Worm (Caenorhabditis elegans) whole organism, young adult: ENCODE results near the gene hlh-25.

Source experiments
- C06A6.2 ChIP-seq: fragments of 200-800 bp; sonication (Bioruptor generic); conservative IDR thresholded peaks from 2 replicates; pipeline ENCODE4 v1.3.6; 2022; ENCODE audit warnings: missing genetic modification characterization, missing compliant biosample characterization
- D2030.7 ChIP-seq: fragments of 200-800 bp; sonication (Bioruptor generic); IDR thresholded peaks from 2 replicates; pipeline ENCODE4 v1.3.6; 2022; ENCODE audit warnings: missing genetic modification reagents, missing genetic modification characterization, missing compliant biosample characterization
- F23B12.7 ChIP-seq: sonication (generic microtip); optimal IDR thresholded peaks from 2 replicates; lab custom pipeline; 2017; ENCODE audit warnings: missing genetic modification characterization, mild to moderate bottlenecking, missing compliant biosample characterization, antibody characterized with exemption, moderate library complexity; ENCODE audit not compliant: insufficient read depth
- F57A8.1 ChIP-seq: fragments of 200-800 bp; sonication (Bioruptor generic); optimal IDR thresholded peaks from 2 replicates; lab custom pipeline; 2018; ENCODE audit warnings: mild to moderate bottlenecking, missing genetic modification characterization, moderate library complexity, missing compliant biosample characterization
- Y53G8AR.9 ChIP-seq: fragments of 200-800 bp; sonication (Bioruptor generic); conservative IDR thresholded peaks from 2 replicates; pipeline ENCODE4 v1.3.6; 2022; ENCODE audit warnings: missing genetic modification reagents, missing genetic modification characterization, missing compliant biosample characterization
- Y67H2A.10 ChIP-seq: fragments of 200-800 bp; sonication (Bioruptor generic); conservative IDR thresholded peaks from 2 replicates; pipeline ENCODE4 v1.3.6; 2022; ENCODE audit warnings: missing genetic modification reagents, missing genetic modification characterization, missing compliant biosample characterization
- Y79H2A.3 ChIP-seq: fragments of 200-800 bp; sonication (Bioruptor generic); conservative IDR thresholded peaks from 2 replicates; pipeline ENCODE4 v1.3.6; 2022; ENCODE audit warnings: missing genetic modification reagents, missing genetic modification characterization, missing compliant biosample characterization
- Y95B8A.8 ChIP-seq: fragments of 200-800 bp; sonication (Bioruptor generic); IDR thresholded peaks from 2 replicates; pipeline ENCODE4 v1.3.6; 2022; ENCODE audit warnings: missing genetic modification reagents, missing genetic modification characterization, missing compliant biosample characterization
- aptf-2 ChIP-seq: fragments of 200-800 bp; sonication (Bioruptor generic); conservative IDR thresholded peaks from 2 replicates; pipeline ENCODE4 v1.3.6; 2022; ENCODE audit warnings: missing genetic modification reagents, missing genetic modification characterization, missing compliant biosample characterization
- aptf-3 ChIP-seq: fragments of 200-800 bp; sonication (Bioruptor generic); IDR thresholded peaks from 2 replicates; pipeline ENCODE4 v1.3.6; 2022; ENCODE audit warnings: missing genetic modification characterization, missing compliant biosample characterization
- attf-3 ChIP-seq: fragments of 200-800 bp; sonication (Bioruptor generic); conservative IDR thresholded peaks from 2 replicates; pipeline ENCODE4 v1.3.6; 2022; ENCODE audit warnings: missing genetic modification reagents, missing genetic modification characterization, missing compliant biosample characterization
- bed-1 ChIP-seq: fragments of 200-800 bp; sonication (Bioruptor generic); IDR thresholded peaks from 2 replicates; pipeline ENCODE4 v1.3.6; 2022; ENCODE audit warnings: missing genetic modification reagents, missing genetic modification characterization, missing compliant biosample characterization
- ccch-3 ChIP-seq: fragments of 200-800 bp; sonication (Bioruptor generic); optimal IDR thresholded peaks from 2 replicates; lab custom pipeline; 2018; ENCODE audit warnings: mild to moderate bottlenecking, missing genetic modification characterization, missing compliant biosample characterization
- ceh-58 ChIP-seq: fragments of 200-800 bp; sonication (Bioruptor generic); IDR thresholded peaks from 2 replicates; pipeline ENCODE4 v1.3.6; 2022; ENCODE audit warnings: missing genetic modification characterization, missing compliant biosample characterization
- ceh-91 ChIP-seq: fragments of 200-800 bp; sonication (Bioruptor generic); IDR thresholded peaks from 2 replicates; pipeline ENCODE4 v1.3.6; 2022; ENCODE audit warnings: missing genetic modification reagents, missing genetic modification characterization, missing compliant biosample characterization
- dox-1 ChIP-seq: fragments of 200-800 bp; sonication (Bioruptor generic); IDR thresholded peaks from 2 replicates; pipeline ENCODE4 v1.3.6; 2022; ENCODE audit warnings: missing genetic modification reagents, missing genetic modification characterization, missing compliant biosample characterization
- egl-18 ChIP-seq: fragments of 200-800 bp; sonication (Bioruptor generic); IDR thresholded peaks from 2 replicates; pipeline ENCODE4 v1.3.6; 2022; ENCODE audit warnings: missing genetic modification reagents, missing genetic modification characterization, missing compliant biosample characterization
- egrh-3 ChIP-seq: fragments of 200-800 bp; sonication (Bioruptor generic); IDR thresholded peaks from 2 replicates; pipeline ENCODE4 v1.3.6; 2022; ENCODE audit warnings: missing genetic modification reagents, missing genetic modification characterization, missing compliant biosample characterization
- ekl-4 ChIP-seq: fragments of 200-800 bp; sonication (Bioruptor generic); IDR thresholded peaks from 2 replicates; pipeline ENCODE4 v1.3.6; 2022; ENCODE audit warnings: missing genetic modification reagents, missing genetic modification characterization, missing compliant biosample characterization
- gei-17 ChIP-seq: fragments of 200-800 bp; sonication (Bioruptor generic); optimal IDR thresholded peaks from 2 replicates; lab custom pipeline; 2018; ENCODE audit warnings: mild to moderate bottlenecking, missing genetic modification characterization, missing compliant biosample characterization
- hlh-26 ChIP-seq: fragments of 200-800 bp; sonication (Bioruptor generic); conservative IDR thresholded peaks from 2 replicates; pipeline ENCODE4 v1.3.6; 2022; ENCODE audit warnings: missing genetic modification reagents, missing genetic modification characterization, missing compliant biosample characterization
- lin-35 ChIP-seq, 3 experiments: fragments of 150-350 bp in 2 of 3; sonication (generic microtip) in 1 of 3; optimal IDR thresholded peaks; 2 replicates each; lab custom pipeline; 2014 to 2018; ENCODE audit warnings: missing biosample characterization in 3 of 3, missing genetic modification characterization in 3 of 3, missing genetic modification reagents in 3 of 3
- lin-54 ChIP-seq: fragments of 200-800 bp; sonication (Bioruptor generic); optimal IDR thresholded peaks from 2 replicates; lab custom pipeline; 2018; ENCODE audit warnings: mild to moderate bottlenecking, missing genetic modification characterization, missing compliant biosample characterization
- lsl-1 ChIP-seq: fragments of 200-800 bp; sonication (Bioruptor generic); optimal IDR thresholded peaks from 2 replicates; lab custom pipeline; 2018; ENCODE audit warnings: mild to moderate bottlenecking, missing genetic modification characterization, moderate library complexity, missing compliant biosample characterization
- madf-10 ChIP-seq: sonication (generic microtip); optimal IDR thresholded peaks from 2 replicates; lab custom pipeline; 2016; ENCODE audit warnings: mild to moderate bottlenecking, missing genetic modification characterization, missing compliant biosample characterization
- madf-6 ChIP-seq: fragments of 200-800 bp; sonication (Bioruptor generic); IDR thresholded peaks from 2 replicates; pipeline ENCODE4 v1.3.6; 2022; ENCODE audit warnings: missing genetic modification reagents, missing genetic modification characterization, missing compliant biosample characterization
- mcd-1 ChIP-seq: fragments of 200-800 bp; sonication (Bioruptor generic); IDR thresholded peaks from 2 replicates; pipeline ENCODE4 v1.3.6; 2022; ENCODE audit warnings: missing genetic modification reagents, missing genetic modification characterization, missing compliant biosample characterization
- mel-28 ChIP-seq: sonication (generic microtip); optimal IDR thresholded peaks from 2 replicates; lab custom pipeline; 2016; ENCODE audit warnings: borderline replicate concordance, mild to moderate bottlenecking, missing genetic modification characterization, missing compliant biosample characterization
- mxl-1 ChIP-seq: sonication (generic microtip); optimal IDR thresholded peaks from 2 replicates; lab custom pipeline; 2016; ENCODE audit warnings: missing genetic modification characterization, missing compliant biosample characterization
- nfya-1 ChIP-seq: sonication (generic microtip); optimal IDR thresholded peaks from 2 replicates; lab custom pipeline; 2017; ENCODE audit warnings: antibody characterized with exemption, missing compliant biosample characterization, missing genetic modification characterization, borderline replicate concordance; ENCODE audit not compliant: insufficient read depth
- nhr-179 ChIP-seq: sonication (generic microtip); optimal IDR thresholded peaks from 2 replicates; lab custom pipeline; 2016; ENCODE audit warnings: mild to moderate bottlenecking, missing genetic modification characterization, missing compliant biosample characterization
- nhr-27 ChIP-seq: fragments of 200-800 bp; sonication (Bioruptor generic); optimal IDR thresholded peaks from 2 replicates; lab custom pipeline; 2018; ENCODE audit warnings: mild to moderate bottlenecking, missing genetic modification characterization, moderate library complexity, missing compliant biosample characterization
- repo-1 ChIP-seq: sonication (generic microtip); optimal IDR thresholded peaks from 2 replicates; lab custom pipeline; 2017; ENCODE audit warnings: mild to moderate bottlenecking, missing genetic modification characterization, missing compliant biosample characterization
- sdz-38 ChIP-seq: sonication (generic microtip); optimal IDR thresholded peaks from 2 replicates; lab custom pipeline; 2016; ENCODE audit warnings: missing genotype, missing genetic modification characterization, missing compliant biosample characterization
- sea-2 ChIP-seq: fragments of 200-800 bp; sonication (Bioruptor generic); IDR thresholded peaks from 2 replicates; pipeline ENCODE4 v1.3.6; 2022; ENCODE audit warnings: missing genetic modification characterization, missing compliant biosample characterization
- snpc-4 ChIP-seq, 5 experiments: fragments of 150-350 bp in 1 of 5; sonication (generic microtip) in 4 of 5; optimal IDR thresholded peaks; 2 replicates each; lab custom pipeline; 2014 to 2018; ENCODE audit warnings: missing genetic modification characterization in 5 of 5, missing biosample characterization in 3 of 5, antibody characterized with exemption in 2 of 5, mild to moderate bottlenecking in 2 of 5, missing compliant biosample characterization in 2 of 5, missing genotype in 2 of 5, moderate library complexity in 2 of 5, missing genetic modification reagents in 1 of 5
- somi-1 ChIP-seq: fragments of 200-800 bp; sonication (Bioruptor generic); optimal IDR thresholded peaks from 2 replicates; lab custom pipeline; 2018; ENCODE audit warnings: mild to moderate bottlenecking, missing genetic modification characterization, missing compliant biosample characterization
- sptf-2 ChIP-seq: fragments of 200-800 bp; sonication (Bioruptor generic); optimal IDR thresholded peaks from 2 replicates; lab custom pipeline; 2018; ENCODE audit warnings: mild to moderate bottlenecking, missing genetic modification characterization, missing compliant biosample characterization
- tbp1 ChIP-seq: fragments of 200-800 bp; sonication (Bioruptor generic); optimal IDR thresholded peaks from 2 replicates; lab custom pipeline; 2018; ENCODE audit warnings: mild to moderate bottlenecking, missing genetic modification characterization, missing compliant biosample characterization
- tbx-9 ChIP-seq: sonication (generic microtip); optimal IDR thresholded peaks from 2 replicates; lab custom pipeline; 2016; ENCODE audit warnings: borderline replicate concordance, missing genetic modification characterization, inconsistent platforms, missing compliant biosample characterization
- unc-130 ChIP-seq: sonication (generic microtip); optimal IDR thresholded peaks from 2 replicates; lab custom pipeline; 2016; ENCODE audit warnings: missing genetic modification reagents, missing genetic modification characterization, missing compliant biosample characterization
- xnd-1 ChIP-seq: sonication (generic microtip); optimal IDR thresholded peaks from 2 replicates; lab custom pipeline; 2016; ENCODE audit warnings: missing genotype, missing genetic modification reagents, missing genetic modification characterization, missing compliant biosample characterization
- zim-3 ChIP-seq: sonication (generic microtip); optimal IDR thresholded peaks from 2 replicates; lab custom pipeline; 2017; ENCODE audit warnings: mild to moderate bottlenecking, missing genetic modification characterization, moderate library complexity, missing compliant biosample characterization
- ztf-3 ChIP-seq: fragments of 200-800 bp; sonication (Bioruptor generic); optimal IDR thresholded peaks from 2 replicates; lab custom pipeline; 2018; ENCODE audit warnings: mild to moderate bottlenecking, missing genetic modification characterization, missing compliant biosample characterization

The hlh-25 gene

ce11 chrII:5541685-5542084, 6.6 kb downstream of the hlh-25 start, which contains the start of gene C17C3.24:
Gene C17C3.24 (minus strand): TSS chrII:5541785.
- no peak for TF ChIP-seq xnd-1 (tag; lab: Kevin White, UChicago)
- no peak for TF ChIP-seq Y53G8AR.9 (GFP tag; lab: Robert Waterston, UW)
- no peak for TF ChIP-seq dox-1 (GFP tag; lab: Robert Waterston, UW)
- no peak for TF ChIP-seq sea-2
- TF ChIP-seq ceh-58 (GFP tag; lab: Robert Waterston, UW) = no peak
- no peak for TF ChIP-seq sptf-2 (GFP tag; lab: Kevin White, UChicago)
- TF ChIP-seq hlh-26 (GFP tag; lab: Robert Waterston, UW) = no peak
- TF ChIP-seq unc-130 (GFP tag; lab: Kevin White, UChicago) = no peak
- no peak for TF ChIP-seq Y95B8A.8
- TF ChIP-seq egl-18 = no peak
- no peak for TF ChIP-seq madf-10
- TF ChIP-seq mel-28 (tag; lab: Kevin White, UChicago) = no peak
- no peak for TF ChIP-seq tbp1
- no peak for TF ChIP-seq lin-54 (GFP tag; lab: Kevin White, UChicago)
- TF ChIP-seq F23B12.7 (tag; lab: Kevin White, UChicago) = no peak

- peak; percentile 98 for TF ChIP-seq snpc-4 (GFP tag; optimal IDR thresholded peaks at IDR 0.05; lab: Kevin White, UChicago)
- TF ChIP-seq snpc-4 (tag; optimal IDR thresholded peaks at IDR 0.05; lab: Kevin White, UChicago) = peak; percentile 99 to 100 (median 100)
- TF ChIP-seq egrh-3 (GFP tag; lab: Robert Waterston, UW) = peak; percentile 59; the same call in 1 of the 2 replicates
- peak; percentile 97 for TF ChIP-seq dox-1 (GFP tag; lab: Robert Waterston, UW)
- peak; percentile 98 for TF ChIP-seq repo-1
- TF ChIP-seq sdz-38 = peak; percentile 44
- peak; percentile 96 for TF ChIP-seq ekl-4 (GFP tag; lab: Robert Waterston, UW)
- peak; percentile 73 for TF ChIP-seq Y67H2A.10
- TF ChIP-seq attf-3 (GFP tag; lab: Robert Waterston, UW) = peak; percentile 81
- peak; percentile 94 for TF ChIP-seq somi-1 (GFP tag; lab: Kevin White, UChicago)
- peak; percentile 15 for TF ChIP-seq xnd-1 (tag; lab: Kevin White, UChicago)
- TF ChIP-seq tbx-9 (tag; lab: Kevin White, UChicago) = no peak
- peak; percentile 55 for TF ChIP-seq lsl-1 (GFP tag; lab: Kevin White, UChicago)
- TF ChIP-seq ccch-3 (GFP tag; lab: Kevin White, UChicago) = peak; percentile 81
- peak; percentile 48; the same call in 1 of the 2 replicates for TF ChIP-seq ceh-91 (GFP tag; lab: Robert Waterston, UW)
- TF ChIP-seq tbp1 = peak; percentile 83
- peak; percentile 78 for TF ChIP-seq D2030.7 (GFP tag; lab: Robert Waterston, UW)
- TF ChIP-seq nfya-1 (tag; lab: Kevin White, UChicago) = no peak
- peak; percentile 65 for TF ChIP-seq mxl-1 (tag; lab: Kevin White, UChicago)
- peak; percentile 91 for TF ChIP-seq zim-3 (tag; lab: Kevin White, UChicago)
- TF ChIP-seq Y53G8AR.9 (GFP tag; lab: Robert Waterston, UW) = peak; percentile 95
- peak; percentile 78 for TF ChIP-seq F57A8.1
- TF ChIP-seq mcd-1 (GFP tag; lab: Robert Waterston, UW) = peak; percentile 95
- TF ChIP-seq lin-35 (GFP tag; optimal IDR thresholded peaks at IDR 0.05; lab: Kevin White, UChicago) = peak in 2 of 3 experiments; percentile 73 to 91
- peak; percentile 85 for TF ChIP-seq madf-6 (GFP tag; lab: Robert Waterston, UW)
- TF ChIP-seq aptf-3 (GFP tag; lab: Robert Waterston, UW) = peak; percentile 83; the same call in 1 of the 2 replicates
- peak; percentile 94 for TF ChIP-seq madf-10
- peak; percentile 97 for TF ChIP-seq ztf-3 (GFP tag; lab: Kevin White, UChicago)
- peak; percentile 68; the same call in 1 of the 2 replicates for TF ChIP-seq Y79H2A.3 (GFP tag; lab: Robert Waterston, UW)
- 0 out of 2 replicates have a peak, but pooled peaks have one; percentile 47 for TF ChIP-seq bed-1 (GFP tag; lab: Robert Waterston, UW)
- TF ChIP-seq aptf-2 = peak; percentile 72; the same call in 1 of the 2 replicates
- peak; percentile 91 for TF ChIP-seq gei-17 (GFP tag; lab: Kevin White, UChicago)
- TF ChIP-seq nhr-27 = peak; percentile 89
- TF ChIP-seq C06A6.2 (GFP tag; lab: Robert Waterston, UW) = peak; percentile 96
- TF ChIP-seq nhr-179 (tag; lab: Kevin White, UChicago) = peak; percentile 54
- peak; percentile 93 for TF ChIP-seq lin-54 (GFP tag; lab: Kevin White, UChicago)
- peak; percentile 72 for TF ChIP-seq unc-130 (GFP tag; lab: Kevin White, UChicago)
These were observed 8.6 kb downstream of the hlh-25 start for ce11 chrII:5543476-5544144.
